Fruit fly (Drosophila melanogaster) whole organism, embryonic: ENCODE data around the gene CG11898.
A peak's percentile ranks its signal among the peaks of the same experiment; 100 is the strongest.

ENCODE experiments used
- B-H2 ChIP-seq: fragments of 200-800 bp; sonication (Bioruptor generic); optimal IDR thresholded peaks from 2 replicates; lab custom pipeline; 2018; ENCODE audit warnings: missing biosample characterization, mild to moderate bottlenecking, missing genetic modification characterization
- BEAF-32 ChIP-seq: fragments of 200-800 bp; sonication (Bioruptor generic); optimal IDR thresholded peaks from 3 replicates; lab custom pipeline; 2017; ENCODE audit warnings: missing biosample characterization, missing genetic modification characterization, mild to moderate bottlenecking, moderate library complexity, missing genetic modification reagents
- CG10209 ChIP-seq: fragments of 200-800 bp; sonication (Bioruptor generic); optimal IDR thresholded peaks from 3 replicates; lab custom pipeline; 2017; ENCODE audit warnings: missing biosample characterization, mild to moderate bottlenecking, missing genetic modification characterization, missing genetic modification reagents
- CG10267 ChIP-seq: fragments of 200-800 bp; sonication (Bioruptor generic); optimal IDR thresholded peaks from 2 replicates; lab custom pipeline; 2018; ENCODE audit warnings: missing biosample characterization, mild to moderate bottlenecking, missing genetic modification characterization, moderate library complexity
- CG10431 ChIP-seq: fragments of 200-800 bp; sonication (Bioruptor generic); optimal IDR thresholded peaks from 3 replicates; lab custom pipeline; 2018; ENCODE audit warnings: missing biosample characterization, mild to moderate bottlenecking, missing genetic modification characterization
- CG11085 ChIP-seq: fragments of 200-800 bp; sonication (Bioruptor generic); IDR thresholded peaks from 2 replicates; pipeline ENCODE4 v1.3.6; 2022; ENCODE audit warnings: missing biosample characterization, missing genetic modification characterization
- CG11398 ChIP-seq: fragments of 200-800 bp; sonication (Bioruptor generic); optimal IDR thresholded peaks from 2 replicates; lab custom pipeline; 2016; ENCODE audit warnings: missing biosample characterization, missing genetic modification characterization
- CG11504 ChIP-seq: fragments of 200-800 bp; sonication (Bioruptor generic); optimal IDR thresholded peaks from 3 replicates; lab custom pipeline; 2019; ENCODE audit warnings: missing biosample characterization, mild to moderate bottlenecking, missing genetic modification characterization, moderate library complexity
- CG14014 ChIP-seq: fragments of 200-800 bp; sonication (Bioruptor generic); IDR thresholded peaks from 2 replicates; pipeline ENCODE4 v1.3.6; 2022; ENCODE audit warnings: missing biosample characterization, missing genetic modification characterization
- CG14441 ChIP-seq: fragments of 200-800 bp; sonication (Bioruptor generic); IDR thresholded peaks from 2 replicates; pipeline ENCODE4 v1.3.6; 2022; ENCODE audit warnings: missing biosample characterization, missing genetic modification characterization
- CG14710 ChIP-seq: fragments of 200-800 bp; sonication (Bioruptor generic); optimal IDR thresholded peaks from 3 replicates; lab custom pipeline; 2019; ENCODE audit warnings: missing biosample characterization, mild to moderate bottlenecking, missing genetic modification characterization, moderate library complexity
- CG14965 ChIP-seq: fragments of 200-800 bp; sonication (Bioruptor generic); optimal IDR thresholded peaks from 2 replicates; lab custom pipeline; 2016; ENCODE audit warnings: missing biosample characterization, missing genetic modification characterization, borderline replicate concordance
- CG1529 ChIP-seq: fragments of 200-800 bp; sonication (Bioruptor generic); optimal IDR thresholded peaks from 3 replicates; lab custom pipeline; 2018; ENCODE audit warnings: missing biosample characterization, missing genetic modification characterization
- CG15514 ChIP-seq: fragments of 200-800 bp; sonication (Bioruptor generic); optimal IDR thresholded peaks from 3 replicates; lab custom pipeline; 2017; ENCODE audit warnings: missing biosample characterization, missing genetic modification characterization, mild to moderate bottlenecking, moderate library complexity, missing genetic modification reagents
- CG1647 ChIP-seq: fragments of 200-800 bp; sonication (Bioruptor generic); optimal IDR thresholded peaks from 3 replicates; lab custom pipeline; 2016; ENCODE audit warnings: missing biosample characterization, missing genetic modification characterization
- CG16813 ChIP-seq: fragments of 200-800 bp; sonication (Bioruptor generic); IDR thresholded peaks from 3 replicates; pipeline ENCODE4 v1.3.6; 2022; ENCODE audit warnings: missing biosample characterization, missing genetic modification characterization; ENCODE audit not compliant: partially characterized antibody
- CG16815 ChIP-seq: fragments of 200-800 bp; sonication (Bioruptor generic); optimal IDR thresholded peaks from 3 replicates; lab custom pipeline; 2017; ENCODE audit warnings: missing biosample characterization, mild to moderate bottlenecking, missing genetic modification characterization
- CG17328 ChIP-seq: fragments of 200-800 bp; sonication (Bioruptor generic); IDR thresholded peaks from 2 replicates; pipeline ENCODE4 v1.3.6; 2022; ENCODE audit warnings: missing biosample characterization, missing genetic modification characterization
- CG18599 ChIP-seq: fragments of 200-800 bp; sonication (Bioruptor generic); optimal IDR thresholded peaks from 3 replicates; lab custom pipeline; 2017; ENCODE audit warnings: missing biosample characterization, missing genetic modification characterization, mild to moderate bottlenecking, moderate library complexity, missing genetic modification reagents
- CG2199 ChIP-seq: fragments of 200-800 bp; sonication (Bioruptor generic); IDR thresholded peaks from 3 replicates; pipeline ENCODE4 v1.3.6; 2022; ENCODE audit warnings: missing biosample characterization, missing genetic modification characterization
- CG2678 ChIP-seq: fragments of 200-800 bp; sonication (Bioruptor generic); optimal IDR thresholded peaks from 3 replicates; lab custom pipeline; 2019; ENCODE audit warnings: missing biosample characterization, mild to moderate bottlenecking, missing genetic modification characterization, moderate library complexity
- CG3065 ChIP-seq: fragments of 200-800 bp; sonication (Bioruptor generic); optimal IDR thresholded peaks from 2 replicates; lab custom pipeline; 2016; ENCODE audit warnings: missing biosample characterization, missing genetic modification characterization
- CG3163 ChIP-seq: fragments of 200-800 bp; sonication (Bioruptor generic); optimal IDR thresholded peaks from 3 replicates; lab custom pipeline; 2016; ENCODE audit warnings: missing biosample characterization, missing genetic modification characterization
- CG32532 ChIP-seq: fragments of 200-800 bp; sonication (Bioruptor generic); IDR thresholded peaks from 2 replicates; pipeline ENCODE4 v1.3.6; 2022; ENCODE audit warnings: missing biosample characterization, missing genetic modification characterization
- CG4282 ChIP-seq: fragments of 200-800 bp; sonication (Bioruptor generic); optimal IDR thresholded peaks from 2 replicates; lab custom pipeline; 2016; ENCODE audit warnings: missing biosample characterization, missing genetic modification characterization
- CG4328 ChIP-seq: fragments of 200-800 bp; sonication (Bioruptor generic); optimal IDR thresholded peaks from 3 replicates; lab custom pipeline; 2017; ENCODE audit warnings: missing biosample characterization, missing genetic modification reagents, missing genetic modification characterization
- CG6254 ChIP-seq: fragments of 200-800 bp; sonication (Bioruptor generic); optimal IDR thresholded peaks from 3 replicates; lab custom pipeline; 2017; ENCODE audit warnings: mild to moderate bottlenecking, missing biosample characterization, missing genetic modification reagents, missing genetic modification characterization
- CG6689 ChIP-seq: fragments of 200-800 bp; sonication (Bioruptor generic); IDR thresholded peaks from 2 replicates; pipeline ENCODE4 v1.3.6; 2022; ENCODE audit warnings: missing biosample characterization, missing genetic modification characterization
- CG7357 ChIP-seq: fragments of 200-800 bp; sonication (Bioruptor generic); IDR thresholded peaks from 3 replicates; pipeline ENCODE4 v1.3.6; 2022; ENCODE audit warnings: missing biosample characterization, missing genetic modification characterization
- CG8281 ChIP-seq: fragments of 200-800 bp; sonication (Bioruptor generic); optimal IDR thresholded peaks from 2 replicates; lab custom pipeline; 2018; ENCODE audit warnings: missing biosample characterization, mild to moderate bottlenecking, missing genetic modification characterization, moderate library complexity
- CG9727 ChIP-seq: fragments of 200-800 bp; sonication (Bioruptor generic); optimal IDR thresholded peaks from 3 replicates; lab custom pipeline; 2017; ENCODE audit warnings: missing biosample characterization, mild to moderate bottlenecking, missing genetic modification characterization
- CG9876 ChIP-seq: fragments of 200-800 bp; sonication (Bioruptor generic); optimal IDR thresholded peaks from 2 replicates; lab custom pipeline; 2016; ENCODE audit warnings: missing biosample characterization, missing genetic modification characterization
- CrebB ChIP-seq: fragments of 200-800 bp; sonication (Bioruptor generic); optimal IDR thresholded peaks from 3 replicates; lab custom pipeline; 2018; ENCODE audit warnings: missing biosample characterization, mild to moderate bottlenecking, missing genetic modification characterization
- D19A ChIP-seq: fragments of 200-800 bp; optimal IDR thresholded peaks from 3 replicates; lab custom pipeline; 2019; ENCODE audit warnings: missing biosample characterization, mild to moderate bottlenecking, missing genetic modification characterization, moderate library complexity
- Fer3 ChIP-seq: fragments of 200-800 bp; sonication (Bioruptor generic); optimal IDR thresholded peaks from 2 replicates; lab custom pipeline; 2018; ENCODE audit warnings: missing biosample characterization, mild to moderate bottlenecking, missing genetic modification characterization, moderate library complexity
- Nf-YC ChIP-seq: fragments of 200-800 bp; optimal IDR thresholded peaks from 3 replicates; lab custom pipeline; 2019; ENCODE audit warnings: missing biosample characterization, mild to moderate bottlenecking, missing genetic modification characterization, moderate library complexity
- Rx ChIP-seq: fragments of 200-800 bp; sonication (Bioruptor generic); IDR thresholded peaks from 2 replicates; pipeline ENCODE4 v1.3.6; 2022; ENCODE audit warnings: missing biosample characterization, missing genetic modification characterization
- Ssrp ChIP-seq: fragments of 200-800 bp; sonication (Bioruptor generic); optimal IDR thresholded peaks from 2 replicates; lab custom pipeline; 2018; ENCODE audit warnings: missing biosample characterization, mild to moderate bottlenecking, missing genetic modification characterization, moderate library complexity
- Trl ChIP-seq, 3 experiments: fragments of >200 bp in 2 of 3; fragments of 200-800 bp in 1 of 3; sonication (Bioruptor generic) in 1 of 3; optimal IDR thresholded peaks; 2 replicates in 1 of 3; 3 replicates in 2 of 3; lab custom pipeline; 2016 to 2017; ENCODE audit warnings: missing biosample characterization in 1 of 3, missing genetic modification characterization in 1 of 3
- Xrp1 ChIP-seq: fragments of 200-800 bp; sonication (Bioruptor generic); IDR thresholded peaks from 2 replicates; pipeline ENCODE4 v1.3.6; 2022; ENCODE audit warnings: missing biosample characterization, missing genetic modification characterization
- aop ChIP-seq: fragments of 200-800 bp; sonication (Bioruptor generic); IDR thresholded peaks from 2 replicates; pipeline ENCODE4 v1.3.6; 2022; ENCODE audit warnings: missing biosample characterization, missing genetic modification characterization
- chif ChIP-seq, 2 experiments: fragments of 200-800 bp; sonication (Bioruptor generic); optimal IDR thresholded peaks; 3 replicates each; lab custom pipeline; 2016; ENCODE audit warnings: missing biosample characterization in 2 of 2, missing genetic modification characterization in 2 of 2
- chm ChIP-seq: fragments of 200-800 bp; sonication (Bioruptor generic); IDR thresholded peaks from 2 replicates; pipeline ENCODE4 v1.3.6; 2022; ENCODE audit warnings: missing biosample characterization, missing genetic modification characterization
- corto ChIP-seq: fragments of 200-800 bp; sonication (Bioruptor generic); optimal IDR thresholded peaks from 2 replicates; lab custom pipeline; 2016; ENCODE audit warnings: missing biosample characterization, mild to moderate bottlenecking, missing genetic modification characterization, moderate library complexity
- fd64A ChIP-seq: fragments of 200-800 bp; sonication (Bioruptor generic); optimal IDR thresholded peaks from 3 replicates; lab custom pipeline; 2018; ENCODE audit warnings: missing biosample characterization, mild to moderate bottlenecking, missing genetic modification characterization
- ind ChIP-seq: fragments of 200-800 bp; sonication (Bioruptor generic); optimal IDR thresholded peaks from 3 replicates; lab custom pipeline; 2016; ENCODE audit warnings: missing biosample characterization, missing genetic modification characterization
- lab ChIP-seq: fragments of 200-800 bp; sonication (Bioruptor generic); optimal IDR thresholded peaks from 3 replicates; lab custom pipeline; 2017; ENCODE audit warnings: missing biosample characterization, missing genetic modification characterization, mild to moderate bottlenecking, moderate library complexity, missing genetic modification reagents
- pnt ChIP-seq: fragments of 200-800 bp; sonication (Bioruptor generic); optimal IDR thresholded peaks from 3 replicates; lab custom pipeline; 2016; ENCODE audit warnings: missing biosample characterization, missing genetic modification characterization
- slou ChIP-seq: fragments of 200-800 bp; sonication (Bioruptor generic); optimal IDR thresholded peaks from 3 replicates; lab custom pipeline; 2016; ENCODE audit warnings: missing biosample characterization, missing genetic modification characterization
- ssp ChIP-seq: fragments of 200-800 bp; sonication (Bioruptor generic); IDR thresholded peaks from 2 replicates; pipeline ENCODE4 v1.3.6; 2022; ENCODE audit warnings: missing biosample characterization, missing genetic modification characterization

The CG11898 gene

dm6 chr3R:29207996-29208395, 42.6 kb downstream of the CG11898 start (continued):
- peak; percentile 71 for TF ChIP-seq CG17328 (GFP tag; lab: Robert Waterston, UW)
- peak; percentile 13 for TF ChIP-seq CG15514 (GFP tag; lab: Kevin White, UChicago)
- TF ChIP-seq CG2199 (GFP tag; lab: Robert Waterston, UW): no peak
- peak; percentile 70 for TF ChIP-seq CG10209 (GFP tag; lab: Kevin White, UChicago)
- peak; percentile 69 for TF ChIP-seq D19A (tag; lab: Kevin White, UChicago)
- TF ChIP-seq CrebB (tag; lab: Kevin White, UChicago): peak; percentile 21
- TF ChIP-seq ind (GFP tag; lab: Kevin White, UChicago): peak; percentile 71
- no peak for TF ChIP-seq CG3065 (GFP tag; lab: Kevin White, UChicago)
- peak; percentile 30 for TF ChIP-seq fd64A (GFP tag; lab: Kevin White, UChicago)
- peak; percentile 79 for TF ChIP-seq chm (GFP tag; lab: Robert Waterston, UW)
- no peak for TF ChIP-seq slou (GFP tag; lab: Kevin White, UChicago)
- TF ChIP-seq CG14441: peak; percentile 79
- peak; percentile 31 to 40 for TF ChIP-seq chif (GFP tag; optimal IDR thresholded peaks at IDR 0.05; lab: Kevin White, UChicago)
- no peak for TF ChIP-seq pnt
- TF ChIP-seq CG10431: no peak
- TF ChIP-seq CG8281 (tag; lab: Kevin White, UChicago): peak; percentile 39
- peak; percentile 79 for TF ChIP-seq CG2678 (tag; lab: Kevin White, UChicago)
- no peak for TF ChIP-seq CG16813 (GFP tag; lab: Robert Waterston, UW)
- TF ChIP-seq Rx (GFP tag; lab: Robert Waterston, UW): peak; percentile 68
- TF ChIP-seq CG10267: peak; percentile 69
- peak; percentile 59 for TF ChIP-seq CG14710 (tag; lab: Kevin White, UChicago)
- no peak for TF ChIP-seq CG16815 (GFP tag; lab: Kevin White, UChicago)
- TF ChIP-seq Ssrp (tag; lab: Kevin White, UChicago): peak; percentile 65
- no peak for TF ChIP-seq B-H2 (GFP tag; lab: Kevin White, UChicago)
- TF ChIP-seq CG6689: peak; percentile 61
- no peak for TF ChIP-seq CG3163 (GFP tag; lab: Kevin White, UChicago)
- no peak for TF ChIP-seq CG1647 (GFP tag; lab: Kevin White, UChicago)
- no peak for TF ChIP-seq CG11085 (GFP tag; lab: Robert Waterston, UW)
- peak; percentile 65 for TF ChIP-seq lab (GFP tag; lab: Kevin White, UChicago)
- peak; percentile 52; the same call in 1 of the 2 replicates for TF ChIP-seq CG14014
- TF ChIP-seq CG1529 (GFP tag; lab: Kevin White, UChicago): peak; percentile 63
- TF ChIP-seq corto (GFP tag; lab: Kevin White, UChicago): peak; percentile 22
- TF ChIP-seq ssp (GFP tag; lab: Robert Waterston, UW): peak; percentile 26; the same call in 1 of the 2 replicates
- TF ChIP-seq CG9727 (GFP tag; lab: Kevin White, UChicago): peak; percentile 30
- no peak for TF ChIP-seq CG9876 (GFP tag; lab: Kevin White, UChicago)
- peak; percentile 26; the same call in 1 of the 2 replicates for TF ChIP-seq aop (GFP tag; lab: Robert Waterston, UW)
- no peak for TF ChIP-seq CG11398
- TF ChIP-seq CG7357 (GFP tag; lab: Robert Waterston, UW): 0 out of 3 replicates have a peak, but pooled peaks have one; percentile 38
- TF ChIP-seq Nf-YC: peak; percentile 0
- TF ChIP-seq CG32532: no peak
- TF ChIP-seq CG11504 (tag; lab: Kevin White, UChicago): peak; percentile 88
- no peak for TF ChIP-seq CG14965 (GFP tag; lab: Kevin White, UChicago)
- peak; percentile 75 for TF ChIP-seq Xrp1
- TF ChIP-seq CG18599 (GFP tag; lab: Kevin White, UChicago): peak; percentile 50
- no peak for TF ChIP-seq BEAF-32
- TF ChIP-seq Trl (optimal IDR thresholded peaks at IDR 0.05; lab: Kevin White, UChicago): no peak
- peak; percentile 30 for TF ChIP-seq Trl (GFP tag; optimal IDR thresholded peaks at IDR 0.05; lab: Kevin White, UChicago)
- peak; percentile 56 for TF ChIP-seq Fer3 (tag; lab: Kevin White, UChicago)
- TF ChIP-seq CG6254 (GFP tag; lab: Kevin White, UChicago): peak; percentile 67
- TF ChIP-seq CG4282 (GFP tag; lab: Kevin White, UChicago): no peak
- TF ChIP-seq CG4328 (GFP tag; lab: Kevin White, UChicago): no peak
